Fruit fly (Drosophila melanogaster) whole organism, wandering third instar larva: ENCODE data around the gene robo2.

Experiments used
- Abd-B ChIP-seq: fragments of >200 bp; optimal IDR thresholded peaks from 2 replicates; lab custom pipeline; 2017; ENCODE audit warnings: missing biosample characterization, missing genetic modification characterization
- CG32264 ChIP-seq: fragments of 200-800 bp; sonication (Bioruptor generic); optimal IDR thresholded peaks from 2 replicates; lab custom pipeline; 2016; ENCODE audit warnings: missing biosample characterization, missing genetic modification characterization
- CG9705 ChIP-seq: fragments of 200-800 bp; sonication (Bioruptor generic); optimal IDR thresholded peaks from 2 replicates; lab custom pipeline; 2018; ENCODE audit warnings: missing biosample characterization, mild to moderate bottlenecking, missing genetic modification characterization
- CrebA ChIP-seq: fragments of 200-800 bp; sonication (Bioruptor generic); optimal IDR thresholded peaks from 2 replicates; lab custom pipeline; 2016; ENCODE audit warnings: missing biosample characterization, mild to moderate bottlenecking, missing genetic modification characterization, borderline replicate concordance
- Dfd ChIP-seq: fragments of >200 bp; optimal IDR thresholded peaks from 2 replicates; lab custom pipeline; 2017; ENCODE audit warnings: missing biosample characterization, missing genetic modification characterization
- Dif ChIP-seq: fragments of 200-275, 200-300 bp; sonication (Bioruptor generic); optimal IDR thresholded peaks from 2 replicates; lab custom pipeline; 2018; ENCODE audit warnings: missing biosample characterization, missing genetic modification characterization; ENCODE audit not compliant: partially characterized antibody
- GATAd ChIP-seq: sonication (Bioruptor generic); optimal IDR thresholded peaks from 2 replicates; lab custom pipeline; 2016; ENCODE audit warnings: missing biosample characterization, missing genetic modification characterization
- HLH106 ChIP-seq: fragments of 200-800 bp; optimal IDR thresholded peaks from 3 replicates; lab custom pipeline; 2019; ENCODE audit warnings: missing biosample characterization, mild to moderate bottlenecking, missing genetic modification characterization, moderate library complexity
- Hnf4 ChIP-seq: fragments of 200-800 bp; sonication (Bioruptor generic); optimal IDR thresholded peaks from 2 replicates; lab custom pipeline; 2016; ENCODE audit warnings: missing biosample characterization, mild to moderate bottlenecking, missing genetic modification characterization
- Hr78 ChIP-seq: fragments of >200 bp; optimal IDR thresholded peaks from 2 replicates; lab custom pipeline; 2017; ENCODE audit warnings: missing biosample characterization, missing genetic modification characterization
- Hr83 ChIP-seq: fragments of 200-300 bp; sonication (Bioruptor generic); optimal IDR thresholded peaks from 2 replicates; lab custom pipeline; 2016; ENCODE audit warnings: missing biosample characterization, mild to moderate bottlenecking, missing genetic modification characterization, moderate library complexity; ENCODE audit not compliant: poor library complexity, severe bottlenecking
- Jra ChIP-seq: sonication (Bioruptor generic); optimal IDR thresholded peaks from 2 replicates; lab custom pipeline; 2016; ENCODE audit warnings: missing biosample characterization, missing genetic modification characterization
- Mio ChIP-seq: sonication (Bioruptor generic); optimal IDR thresholded peaks from 2 replicates; lab custom pipeline; 2016; ENCODE audit warnings: missing biosample characterization, missing genetic modification characterization
- Myc ChIP-seq: fragments of >200 bp; optimal IDR thresholded peaks from 2 replicates; lab custom pipeline; 2017
- N ChIP-seq: fragments of >200 bp; optimal IDR thresholded peaks from 2 replicates; lab custom pipeline; 2018; ENCODE audit warnings: missing biosample characterization, missing external identifiers, missing genetic modification characterization
- OdsH ChIP-seq: fragments of 200-800 bp; sonication (Bioruptor generic); optimal IDR thresholded peaks from 2 replicates; lab custom pipeline; 2016; ENCODE audit warnings: missing biosample characterization, mild to moderate bottlenecking, missing genetic modification characterization
- Rel ChIP-seq, 2 experiments: fragments of 200-800 bp; sonication (Bioruptor generic) in 1 of 2; optimal IDR thresholded peaks; 2 replicates in 1 of 2; 3 replicates in 1 of 2; lab custom pipeline; 2016 to 2019; ENCODE audit warnings: mild to moderate bottlenecking in 2 of 2, missing biosample characterization in 2 of 2, missing genetic modification characterization in 2 of 2, moderate library complexity in 1 of 2
- Sp1 ChIP-seq: fragments of 200-800 bp; sonication (Bioruptor generic); optimal IDR thresholded peaks from 3 replicates; lab custom pipeline; 2019; ENCODE audit warnings: missing biosample characterization, mild to moderate bottlenecking, missing genetic modification characterization, moderate library complexity
- Vsx2 ChIP-seq: fragments of 200-300, 225-300 bp; sonication (Bioruptor generic); optimal IDR thresholded peaks from 2 replicates; lab custom pipeline; 2018; ENCODE audit warnings: missing biosample characterization, missing genetic modification characterization; ENCODE audit not compliant: partially characterized antibody
- br ChIP-seq: fragments of 200-800 bp; sonication (Bioruptor generic); optimal IDR thresholded peaks from 2 replicates; lab custom pipeline; 2016; ENCODE audit warnings: missing biosample characterization, missing genetic modification characterization
- brk ChIP-seq: fragments of 200-800 bp; sonication (Bioruptor generic); optimal IDR thresholded peaks from 2 replicates; lab custom pipeline; 2016; ENCODE audit warnings: missing biosample characterization, mild to moderate bottlenecking, missing genetic modification characterization
- dl ChIP-seq, 2 experiments: fragments of 175-275, 200-275 bp in 1 of 2; fragments of 200-275 bp in 1 of 2; sonication (Bioruptor generic); optimal IDR thresholded peaks; lab custom pipeline; 2018; ENCODE audit warnings: mild to moderate bottlenecking in 2 of 2, missing biosample characterization in 2 of 2, missing genetic modification characterization in 2 of 2, moderate library complexity in 2 of 2; ENCODE audit not compliant: partially characterized antibody in 2 of 2, insufficient read depth in 1 of 2
- dmrt93B ChIP-seq: fragments of 200-800 bp; sonication (Bioruptor generic); optimal IDR thresholded peaks from 2 replicates; lab custom pipeline; 2018; ENCODE audit warnings: missing biosample characterization, mild to moderate bottlenecking, missing genetic modification characterization
- dsf ChIP-seq: sonication (Bioruptor generic); optimal IDR thresholded peaks from 2 replicates; lab custom pipeline; 2016; ENCODE audit warnings: missing biosample characterization, missing genetic modification characterization, borderline replicate concordance
- ey ChIP-seq: fragments of 200-800 bp; sonication (Bioruptor generic); optimal IDR thresholded peaks from 2 replicates; lab custom pipeline; 2016; ENCODE audit warnings: missing biosample characterization, missing genetic modification characterization
- foxo ChIP-seq, 2 experiments: fragments of 200-800 bp; sonication (Bioruptor generic); optimal IDR thresholded peaks; 2 replicates in 1 of 2; 3 replicates in 1 of 2; lab custom pipeline; 2016 to 2017; ENCODE audit warnings: missing biosample characterization in 2 of 2, missing genetic modification characterization in 2 of 2
- fru ChIP-seq: fragments of 200-800 bp; sonication (Bioruptor generic); optimal IDR thresholded peaks from 3 replicates; lab custom pipeline; 2016; ENCODE audit warnings: missing biosample characterization, mild to moderate bottlenecking, missing genetic modification characterization
- h ChIP-seq: fragments of 200-800 bp; sonication (Bioruptor generic); optimal IDR thresholded peaks from 3 replicates; lab custom pipeline; 2016; ENCODE audit warnings: missing biosample characterization, mild to moderate bottlenecking, missing genetic modification characterization
- jim ChIP-seq: fragments of 175-275, 200-325 bp; sonication (Bioruptor generic); optimal IDR thresholded peaks from 2 replicates; lab custom pipeline; 2016; ENCODE audit warnings: missing biosample characterization, mild to moderate bottlenecking, missing genetic modification characterization
- lola ChIP-seq: fragments of >200 bp; optimal IDR thresholded peaks from 2 replicates; lab custom pipeline; 2017; ENCODE audit warnings: missing biosample characterization, missing genetic modification characterization
- pan ChIP-seq: fragments of >200 bp; optimal IDR thresholded peaks from 2 replicates; lab custom pipeline; 2017
- psq ChIP-seq: fragments of 200-800 bp; sonication (Bioruptor generic); optimal IDR thresholded peaks from 3 replicates; lab custom pipeline; 2017; ENCODE audit warnings: missing biosample characterization, mild to moderate bottlenecking, missing genetic modification characterization, moderate library complexity
- rgr ChIP-seq: fragments of 200-800 bp; sonication (Bioruptor generic); optimal IDR thresholded peaks from 3 replicates; lab custom pipeline; 2016; ENCODE audit warnings: missing biosample characterization, mild to moderate bottlenecking, missing genetic modification characterization
- sage ChIP-seq: fragments of 200-800 bp; sonication (Bioruptor generic); optimal IDR thresholded peaks from 2 replicates; lab custom pipeline; 2016; ENCODE audit warnings: missing biosample characterization, mild to moderate bottlenecking, missing genetic modification characterization
- sv ChIP-seq: fragments of 200-800 bp; sonication (Bioruptor generic); optimal IDR thresholded peaks from 3 replicates; lab custom pipeline; 2016; ENCODE audit warnings: missing biosample characterization, missing genetic modification characterization
- tai ChIP-seq: sonication (Bioruptor generic); optimal IDR thresholded peaks from 2 replicates; lab custom pipeline; 2016; ENCODE audit warnings: missing biosample characterization, missing genetic modification characterization
- usp ChIP-seq: fragments of >200 bp; optimal IDR thresholded peaks from 2 replicates; lab custom pipeline; 2017; ENCODE audit warnings: missing biosample characterization, missing genetic modification characterization
- woc ChIP-seq: sonication (Bioruptor generic); optimal IDR thresholded peaks from 2 replicates; lab custom pipeline; 2016; ENCODE audit warnings: missing biosample characterization, mild to moderate bottlenecking, missing genetic modification characterization

robo2 gene

DNA sequence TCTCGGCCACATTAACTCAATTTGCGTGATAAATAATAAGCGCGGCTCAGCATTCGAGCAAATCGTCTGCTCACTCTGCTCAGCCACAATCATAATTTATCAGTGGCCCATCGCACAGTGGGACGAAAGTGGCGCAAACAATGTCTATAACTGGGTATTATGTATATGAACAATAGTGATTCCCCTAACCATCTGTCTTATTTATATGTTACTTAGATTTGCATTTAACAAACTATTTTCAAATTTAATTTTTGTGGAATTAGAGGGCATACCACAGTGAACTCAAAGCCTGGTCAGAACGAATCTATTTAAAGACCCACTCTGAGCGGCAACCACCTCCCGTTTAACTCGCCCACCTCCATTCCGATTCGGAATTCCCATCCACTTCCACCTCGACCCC lies 7.5 kb upstream of the robo2 start:
- TF ChIP-seq OdsH (no peak), brk (GFP tag; lab: Kevin White, UChicago) (no peak), ey (no peak), psq (GFP tag; lab: Kevin White, UChicago) (no peak), usp (GFP tag; lab: Kevin White, UChicago) (no peak), Hnf4 (GFP tag; lab: Kevin White, UChicago) (no peak), dsf (GFP tag; lab: Kevin White, UChicago) (no peak), Dif (GFP tag; lab: Kevin White, UChicago) (no peak), pan (no peak), Hr78 (GFP tag; lab: Kevin White, UChicago) (no peak), foxo (GFP tag; optimal IDR thresholded peaks at IDR 0.05; lab: Kevin White, UChicago) (no peak), jim (GFP tag; lab: Kevin White, UChicago) (no peak), Vsx2 (no peak), Hr83 (GFP tag; lab: Kevin White, UChicago) (no peak), N (no peak), br (GFP tag; lab: Kevin White, UChicago) (no peak)

- peak; percentile 57 for TF ChIP-seq sage
- TF ChIP-seq dl (GFP tag; optimal IDR thresholded peaks at IDR 0.05; lab: Kevin White, UChicago; ENCODE audit: insufficient read depth in 1 of 2, partially characterized antibody in 2 of 2), result no peak
- TF ChIP-seq ey, result peak; percentile 85
- TF ChIP-seq N, result no peak
- no peak for TF ChIP-seq Mio
- TF ChIP-seq dsf (GFP tag; lab: Kevin White, UChicago), result peak; percentile 17
- TF ChIP-seq Hr78 (GFP tag; lab: Kevin White, UChicago), result no peak
- no peak for TF ChIP-seq Abd-B (GFP tag; lab: Kevin White, UChicago)
- TF ChIP-seq Rel (GFP tag; optimal IDR thresholded peaks at IDR 0.05; lab: Kevin White, UChicago), result peak; percentile 31
- TF ChIP-seq Rel (tag; optimal IDR thresholded peaks at IDR 0.05; lab: Kevin White, UChicago), result peak; percentile 2
- no peak for TF ChIP-seq tai (GFP tag; lab: Kevin White, UChicago)
- peak; percentile 51 for TF ChIP-seq Vsx2
- no peak for TF ChIP-seq jim (GFP tag; lab: Kevin White, UChicago)
- peak; percentile 82 for TF ChIP-seq Sp1 (GFP tag; lab: Kevin White, UChicago)
- peak; percentile 85 for TF ChIP-seq psq (GFP tag; lab: Kevin White, UChicago)
- peak; percentile 32 for TF ChIP-seq Hr83 (GFP tag; lab: Kevin White, UChicago)
- peak; percentile 5 for TF ChIP-seq CrebA (GFP tag; lab: Kevin White, UChicago)
- no peak for TF ChIP-seq Dif (GFP tag; lab: Kevin White, UChicago)
- peak; percentile 91 for TF ChIP-seq fru (GFP tag; lab: Kevin White, UChicago)
- TF ChIP-seq GATAd, result no peak
- TF ChIP-seq lola (GFP tag; lab: Kevin White, UChicago), result no peak
- peak; percentile 81 for TF ChIP-seq br (GFP tag; lab: Kevin White, UChicago)
- peak in 1 of 2 experiments; percentile 84 for TF ChIP-seq foxo (GFP tag; optimal IDR thresholded peaks at IDR 0.05; lab: Kevin White, UChicago)
- TF ChIP-seq sv (GFP tag; lab: Kevin White, UChicago), result peak; percentile 59
- TF ChIP-seq woc, result peak; percentile 82
- no peak for TF ChIP-seq Myc (lab: Kevin White, UChicago)
- peak; percentile 21 for TF ChIP-seq brk (GFP tag; lab: Kevin White, UChicago)
- no peak for TF ChIP-seq usp (GFP tag; lab: Kevin White, UChicago)
- TF ChIP-seq rgr (GFP tag; lab: Kevin White, UChicago), result peak; percentile 84
- peak; percentile 82 for TF ChIP-seq OdsH
- peak; percentile 68 for TF ChIP-seq Hnf4 (GFP tag; lab: Kevin White, UChicago)
- TF ChIP-seq Jra (GFP tag; lab: Kevin White, UChicago), result peak; percentile 49
- peak; percentile 53 for TF ChIP-seq CG32264 (GFP tag; lab: Kevin White, UChicago)
- TF ChIP-seq HLH106 (tag; lab: Kevin White, UChicago), result peak; percentile 85
- no peak for TF ChIP-seq Dfd (GFP tag; lab: Kevin White, UChicago)
- TF ChIP-seq CG9705 (GFP tag; lab: Kevin White, UChicago), result peak; percentile 13
- peak; percentile 90 for TF ChIP-seq h (GFP tag; lab: Kevin White, UChicago)
- peak; percentile 51 for TF ChIP-seq pan
- TF ChIP-seq dmrt93B, result peak; percentile 85
Measured at dm6 chr2L:1426821-1427265, 6.6 kb upstream of the robo2 start.
